Fruit fly (Drosophila melanogaster): ENCODE results near the gene Irp-1A.

DNA sequence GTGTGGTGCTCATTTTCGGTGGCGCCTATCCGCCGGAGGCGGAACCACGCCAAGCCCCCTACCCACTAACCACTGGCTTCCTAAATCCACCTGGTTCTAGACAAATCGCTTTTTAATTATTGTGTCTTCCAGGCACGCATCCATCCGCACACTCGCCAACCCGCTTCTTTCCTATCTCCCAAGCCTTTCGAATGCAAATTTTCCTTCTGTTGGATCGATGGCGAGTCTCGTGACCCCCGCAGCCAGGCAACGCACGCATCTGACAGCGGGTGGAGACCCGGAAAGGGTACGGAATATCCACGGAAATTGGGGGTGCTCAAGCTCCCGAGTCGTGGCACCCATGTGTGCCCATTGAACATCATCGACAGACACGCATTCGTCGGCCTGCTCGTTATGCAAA is 17.2 kb downstream of the Irp-1A start, which contains the start of gene CG13842:
- no peak for TF ChIP-seq CG11902 (GFP tag; optimal IDR thresholded peaks at IDR 0.05)
- TF ChIP-seq CG6276 (GFP tag; optimal IDR thresholded peaks at IDR 0.05), result no peak
- TF ChIP-seq CG15336 (GFP tag; IDR thresholded peaks at IDR 0.05), result no peak
- TF ChIP-seq CG31627 (GFP tag; optimal IDR thresholded peaks at IDR 0.05), result no peak
- no peak for TF ChIP-seq vri (GFP tag; optimal IDR thresholded peaks at IDR 0.05)
- no peak for TF ChIP-seq Hr38 (GFP tag; optimal IDR thresholded peaks at IDR 0.05)
- no peak for TF ChIP-seq CG6854 (GFP tag; optimal IDR thresholded peaks at IDR 0.05)
- TF ChIP-seq Eip75B (GFP tag; optimal IDR thresholded peaks at IDR 0.05), result no peak
- TF ChIP-seq Gug (GFP tag; IDR thresholded peaks at IDR 0.05), result no peak
- no peak for TF ChIP-seq Ets96B (tag; optimal IDR thresholded peaks at IDR 0.05)
- TF ChIP-seq Lpt (GFP tag; optimal IDR thresholded peaks at IDR 0.05), result no peak
- no peak for TF ChIP-seq ss (GFP tag; optimal IDR thresholded peaks at IDR 0.05)
- TF ChIP-seq CG3032 (tag; optimal IDR thresholded peaks at IDR 0.05), result no peak
- TF ChIP-seq Ets21C (GFP tag; optimal IDR thresholded peaks at IDR 0.05), result no peak
